Worm (Caenorhabditis elegans): ENCODE measurements around the gene Y7A5A.2.
"Not testable (repeated sequence)": the region's sequence is repeated elsewhere in the genome, so short reads cannot be mapped to it uniquely, and the experiment has no call there.

DNA sequence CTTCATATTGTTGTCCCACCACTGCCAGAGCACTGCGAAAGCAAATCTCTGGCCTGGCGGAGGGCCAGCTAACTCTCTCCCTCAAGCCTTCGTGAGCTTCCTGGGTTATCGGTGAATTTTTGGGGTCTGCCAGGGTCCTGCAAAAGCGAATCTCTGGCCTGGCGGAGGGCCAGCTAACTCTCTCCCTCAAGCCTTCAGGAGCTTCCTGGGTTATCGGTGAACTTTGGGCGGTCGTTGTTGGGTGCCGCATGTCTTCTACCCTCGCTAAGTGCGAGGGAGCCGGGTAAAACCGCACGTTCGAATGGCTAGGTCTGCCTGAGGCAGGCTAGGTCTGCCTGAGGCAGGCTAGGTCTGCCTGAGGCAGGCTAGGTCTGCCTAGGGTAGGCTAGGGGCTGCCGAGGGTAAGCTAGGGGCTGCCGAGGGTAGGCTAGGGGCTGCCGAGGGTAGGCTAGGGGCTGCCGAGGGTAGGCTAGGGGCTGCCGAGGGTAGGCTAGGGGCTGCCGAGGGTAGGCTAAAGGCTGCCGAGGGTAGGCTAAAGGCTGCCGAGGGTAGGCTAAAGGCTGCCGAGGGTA is 34.0 kb downstream of the Y7A5A.2 start:
- TF ChIP-seq ceh-13 (GFP tag; optimal IDR thresholded peaks at IDR 0.05); ama-1 (optimal IDR thresholded peaks at IDR 0.05); tra-4 (tag; optimal IDR thresholded peaks at IDR 0.05); hmbx-1 (tag; optimal IDR thresholded peaks at IDR 0.05); ceh-36 (tag; optimal IDR thresholded peaks at IDR 0.05); aly-1 (tag; optimal IDR thresholded peaks at IDR 0.05); ets-7 (tag; optimal IDR thresholded peaks at IDR 0.05); scrt-1 (GFP tag; IDR thresholded peaks at IDR 0.05); hmg-4 (GFP tag; optimal IDR thresholded peaks at IDR 0.05); flt-1 (GFP tag; IDR thresholded peaks at IDR 0.05): not testable (repeated sequence)
